Worm (Caenorhabditis elegans): ENCODE data around the gene fbxb-90.

DNA sequence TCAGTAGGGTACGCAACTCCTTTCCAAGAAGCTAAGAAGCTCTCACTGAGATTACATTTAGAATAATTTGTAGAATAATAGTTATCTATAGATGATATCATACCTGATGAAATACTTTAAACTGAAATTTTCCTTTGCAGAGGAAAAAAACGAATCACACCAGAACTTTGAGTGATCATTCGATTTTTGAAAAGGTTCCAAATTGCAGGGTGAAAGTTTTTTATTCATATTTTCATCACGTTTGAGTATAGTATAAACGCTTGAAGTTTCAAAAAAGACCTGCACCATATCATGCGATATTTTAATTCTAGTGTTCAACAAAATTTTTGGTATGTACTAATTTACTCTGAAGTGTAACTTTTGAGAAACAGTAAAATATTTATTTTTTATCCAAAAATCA, 34.0 kb downstream of the fbxb-90 start, which contains the start of gene srh-100:
- no peak for TF ChIP-seq tbx-11 (GFP tag; IDR thresholded peaks at IDR 0.05)
- TF ChIP-seq ama-1 (optimal IDR thresholded peaks at IDR 0.05) = no peak

Data from whole organism, early embryonic.